Fruit fly (Drosophila melanogaster): Measurements from ENCODE around the gene CtsL4.

Gene CtsL4

DNA sequence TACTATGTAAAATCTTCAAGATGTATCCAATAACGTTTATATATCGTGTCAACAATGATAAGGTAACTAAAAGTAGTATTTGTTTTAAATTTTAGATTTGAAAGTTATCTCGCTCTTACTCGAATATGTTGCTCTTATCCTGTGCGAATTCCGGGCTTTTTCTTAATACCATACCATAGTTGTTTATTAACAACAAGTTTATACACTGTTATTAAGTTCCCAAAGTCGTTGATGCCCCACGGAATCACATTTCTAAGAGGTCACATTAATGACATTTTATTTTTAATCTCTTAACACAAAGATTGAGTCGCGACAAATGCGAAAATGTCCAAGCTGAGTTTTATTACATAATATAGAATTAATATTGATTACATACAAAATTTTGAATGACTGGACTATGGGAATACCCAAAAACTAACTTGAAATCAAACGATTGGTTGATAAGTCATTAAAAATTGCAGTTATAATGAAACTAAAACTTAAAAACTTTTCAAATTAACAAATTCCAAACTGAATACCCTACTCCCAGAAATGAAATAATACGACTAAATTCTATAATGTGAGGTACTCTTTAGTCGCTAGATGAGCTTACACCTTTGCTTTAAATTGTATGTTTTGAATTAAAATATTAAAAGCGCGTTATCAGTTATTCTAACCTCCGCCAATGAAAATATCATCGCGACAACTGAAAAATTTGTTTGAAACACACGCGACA lies 33.5 kb downstream of the CtsL4 start, which contains the start of gene CG5381:
CG5381 (minus strand) TSS at position 330 of the 715 bp plus-strand sequence.
- TF ChIP-seq EcR (GFP tag; optimal IDR thresholded peaks at IDR 0.05): no peak
- TF ChIP-seq pan (optimal IDR thresholded peaks at IDR 0.05): no peak
- TF ChIP-seq psq (optimal IDR thresholded peaks at IDR 0.05): no peak
- TF ChIP-seq Dll (optimal IDR thresholded peaks at IDR 0.05): no peak
- no peak for TF ChIP-seq usp (GFP tag; optimal IDR thresholded peaks at IDR 0.05)
- no peak for TF ChIP-seq CG8478 (optimal IDR thresholded peaks at IDR 0.05)

DNA sequence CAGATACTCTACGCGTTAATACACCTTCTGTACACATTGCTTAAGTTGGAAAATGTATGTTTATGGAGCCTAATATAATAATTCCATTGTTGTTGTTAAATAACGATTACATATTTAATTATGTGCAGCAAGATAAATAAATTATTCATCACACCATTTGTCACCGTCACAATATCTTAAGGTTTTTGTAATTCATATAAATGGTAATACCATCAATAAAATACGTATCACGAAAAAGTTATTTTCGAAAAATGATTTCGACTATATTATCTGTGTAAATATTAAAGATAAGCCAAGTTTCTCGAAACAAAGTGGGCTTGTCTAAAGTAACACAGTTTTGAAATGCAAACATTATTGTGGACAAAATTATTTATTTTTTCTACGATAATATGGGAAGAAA lies 34.2 kb downstream of the CtsL4 start, which contains the start of gene CG4995:
CG4995 (plus strand) TSS at position 301 of the 400 bp plus-strand sequence.
- TF ChIP-seq EcR (GFP tag; optimal IDR thresholded peaks at IDR 0.05) (no peak), CG8478 (optimal IDR thresholded peaks at IDR 0.05) (no peak), Dll (optimal IDR thresholded peaks at IDR 0.05) (no peak), psq (optimal IDR thresholded peaks at IDR 0.05) (no peak), usp (GFP tag; optimal IDR thresholded peaks at IDR 0.05) (no peak), pan (optimal IDR thresholded peaks at IDR 0.05) (no peak)

DNA sequence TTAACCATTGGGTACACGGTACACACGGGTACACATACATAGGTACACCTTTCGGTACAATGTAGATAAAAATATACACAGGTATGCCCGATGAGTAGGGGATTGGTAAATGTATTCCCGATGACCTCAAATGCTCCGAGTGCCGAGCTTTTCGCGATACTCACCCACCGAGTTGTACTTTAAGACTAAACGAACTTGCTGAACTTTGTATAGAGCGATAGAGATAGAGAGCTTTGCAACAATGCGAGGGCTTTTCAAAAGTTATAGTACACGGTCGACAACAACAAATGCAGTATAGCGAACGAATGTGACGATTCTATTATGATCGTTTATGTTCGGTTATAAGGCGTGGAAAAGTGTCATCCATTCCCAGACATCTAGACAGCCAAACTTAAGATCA lies 34.8 kb downstream of the CtsL4 start:
- TF ChIP-seq EcR (GFP tag; optimal IDR thresholded peaks at IDR 0.05): peak in 1 of 2 experiments; percentile 41
- no peak for TF ChIP-seq pan (optimal IDR thresholded peaks at IDR 0.05)

DNA sequence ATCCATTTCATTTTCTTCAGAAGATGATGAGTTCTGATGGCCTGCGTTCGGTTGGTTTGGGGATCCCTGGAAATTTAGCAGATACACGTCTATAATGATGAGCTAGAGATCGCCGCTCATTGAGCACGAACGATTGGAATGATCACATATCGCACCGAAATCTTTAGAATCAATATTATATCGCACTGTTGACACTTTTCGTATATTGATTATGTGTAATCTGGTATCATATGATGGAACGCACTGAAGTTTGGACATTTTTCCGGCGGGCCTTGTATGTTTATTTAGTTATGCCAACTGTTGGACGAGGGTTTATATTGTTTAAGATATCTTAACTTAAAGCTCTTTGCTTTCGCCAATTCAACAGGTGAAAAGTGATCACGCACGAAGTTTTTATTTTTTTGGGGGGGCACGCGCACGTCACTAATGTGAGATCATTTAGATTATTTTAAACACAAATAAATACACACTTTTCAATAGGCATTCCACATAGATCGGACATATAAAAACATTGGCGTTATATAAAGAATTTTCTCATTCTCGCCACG lies 35.3 kb downstream of the CtsL4 start:
- TF ChIP-seq CG8478 (optimal IDR thresholded peaks at IDR 0.05) (no peak), Dll (optimal IDR thresholded peaks at IDR 0.05) (no peak), psq (optimal IDR thresholded peaks at IDR 0.05) (no peak), EcR (GFP tag; optimal IDR thresholded peaks at IDR 0.05) (no peak), pan (optimal IDR thresholded peaks at IDR 0.05) (no peak), usp (GFP tag; optimal IDR thresholded peaks at IDR 0.05) (no peak)

DNA sequence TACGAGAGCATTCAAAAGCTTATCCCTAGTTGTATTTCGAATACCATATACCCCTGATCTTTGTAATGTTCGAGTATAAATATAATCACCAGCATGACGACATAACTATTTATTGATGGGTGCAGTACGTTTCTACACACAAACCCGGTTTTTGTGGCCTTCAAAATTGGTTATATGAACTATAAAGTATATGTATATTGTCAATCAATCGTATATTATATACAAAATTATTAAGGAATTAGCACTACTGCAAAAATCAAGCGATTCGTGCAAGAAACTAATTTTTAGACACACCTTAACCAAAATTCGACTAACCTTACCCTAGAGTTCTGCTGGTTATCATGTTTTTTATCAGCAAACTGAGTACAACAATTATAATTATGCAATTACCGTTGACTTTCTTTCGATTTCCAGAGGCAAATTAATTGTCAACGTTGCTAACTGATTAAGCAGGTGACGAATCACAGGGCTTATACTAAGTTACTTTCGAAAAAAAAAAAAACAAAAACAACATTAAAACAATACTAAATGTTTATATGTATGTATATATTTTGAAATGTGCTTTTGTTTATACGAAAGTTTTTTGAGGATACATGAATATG lies 36.1 kb downstream of the CtsL4 start:
- TF ChIP-seq Dll (optimal IDR thresholded peaks at IDR 0.05): no peak
- no peak for TF ChIP-seq CG8478 (optimal IDR thresholded peaks at IDR 0.05)
- TF ChIP-seq EcR (GFP tag; optimal IDR thresholded peaks at IDR 0.05): no peak
- no peak for TF ChIP-seq pan (optimal IDR thresholded peaks at IDR 0.05)
- no peak for TF ChIP-seq psq (optimal IDR thresholded peaks at IDR 0.05)
- TF ChIP-seq usp (GFP tag; optimal IDR thresholded peaks at IDR 0.05): no peak

DNA sequence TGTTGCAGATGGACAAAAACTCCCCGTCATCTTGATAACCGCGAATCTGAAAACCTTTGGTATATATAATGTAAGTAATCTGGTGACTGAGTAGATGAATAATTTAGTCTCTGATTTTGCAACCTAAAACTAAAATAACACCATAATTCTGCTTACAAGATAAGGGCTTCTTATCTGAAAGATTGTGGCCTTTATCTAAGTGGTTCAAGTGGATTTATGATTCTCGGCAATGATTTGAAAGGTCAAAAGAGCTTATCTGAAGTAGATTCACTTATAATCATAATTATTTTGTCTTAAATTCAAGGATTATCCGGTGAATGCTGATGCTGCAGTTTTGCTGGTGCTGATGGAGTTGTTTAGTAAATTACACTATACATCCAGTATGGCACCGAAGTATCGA lies 40.5 kb downstream of the CtsL4 start:
- no peak for TF ChIP-seq EcR (GFP tag; optimal IDR thresholded peaks at IDR 0.05)
- no peak for TF ChIP-seq Dll (optimal IDR thresholded peaks at IDR 0.05)
- TF ChIP-seq psq (optimal IDR thresholded peaks at IDR 0.05): no peak
- TF ChIP-seq pan (optimal IDR thresholded peaks at IDR 0.05): no peak
- TF ChIP-seq CG8478 (optimal IDR thresholded peaks at IDR 0.05): no peak
- TF ChIP-seq usp (GFP tag; optimal IDR thresholded peaks at IDR 0.05): no peak

DNA sequence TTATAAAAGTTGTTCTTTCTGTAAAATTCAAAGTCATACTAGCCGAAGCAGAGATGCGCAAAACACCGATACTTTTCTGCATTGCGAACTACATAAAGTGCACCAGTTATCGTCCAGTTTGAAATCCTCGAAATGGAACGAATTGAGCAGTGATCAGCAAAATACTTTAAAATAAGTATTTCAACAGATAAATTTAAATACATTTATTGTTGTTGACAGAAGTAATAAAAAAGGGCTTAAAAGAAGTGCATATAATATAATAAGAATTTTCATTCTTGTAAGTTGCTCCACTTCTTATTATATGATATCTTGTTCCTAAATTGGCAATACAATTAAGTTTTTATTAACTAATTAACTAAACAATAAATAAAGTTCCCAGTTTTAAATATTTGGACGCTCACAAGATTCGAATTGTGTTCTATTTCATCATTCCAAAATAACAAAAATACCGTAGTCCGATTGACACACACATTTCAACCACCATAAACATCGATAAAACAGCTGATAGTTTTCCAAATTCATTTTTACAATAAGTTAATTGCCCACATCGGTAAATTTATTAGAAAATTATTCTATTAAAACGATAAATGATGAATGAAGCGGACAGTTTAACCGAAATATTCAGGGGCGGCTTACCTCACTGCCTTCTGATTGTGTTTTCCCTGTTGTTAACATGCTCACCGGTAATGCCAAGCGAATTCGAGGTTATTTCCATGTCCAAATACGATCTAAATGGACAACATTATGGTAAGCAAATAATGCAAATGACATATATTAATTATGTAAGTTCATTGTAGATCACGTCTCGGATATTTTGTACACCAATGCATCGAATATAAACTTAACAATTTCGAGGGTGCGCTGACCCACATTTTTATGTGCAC lies 41.8 kb downstream of the CtsL4 start, which contains the start of the genes Usp14 and CG4972:
Usp14 (minus strand) TSS at position 70 of the 884 bp plus-strand sequence.
CG4972 (plus strand) TSS at position 466 of the 884 bp plus-strand sequence.
- TF ChIP-seq psq (optimal IDR thresholded peaks at IDR 0.05) (no peak), Dll (optimal IDR thresholded peaks at IDR 0.05) (no peak), usp (GFP tag; optimal IDR thresholded peaks at IDR 0.05) (no peak), CG8478 (optimal IDR thresholded peaks at IDR 0.05) (no peak), EcR (GFP tag; optimal IDR thresholded peaks at IDR 0.05) (no peak), pan (optimal IDR thresholded peaks at IDR 0.05) (no peak)

DNA sequence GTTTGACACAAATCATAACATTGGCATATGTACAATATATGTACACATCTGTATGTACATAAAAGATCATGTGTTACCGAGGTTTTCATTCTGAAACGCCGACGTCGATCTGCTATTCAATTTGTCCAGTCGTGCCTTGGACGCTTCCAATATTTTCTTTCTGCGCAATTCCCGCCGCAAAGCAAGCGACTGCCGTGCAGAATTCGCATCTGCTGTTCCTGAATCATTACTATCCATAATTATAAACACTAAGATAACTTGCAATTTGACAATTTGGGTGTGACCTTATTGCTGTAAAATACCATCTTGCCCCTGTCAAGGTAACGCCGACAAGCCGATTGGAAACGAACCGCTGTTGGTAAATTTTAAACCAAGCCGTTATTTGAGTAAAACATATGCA lies 44.6 kb downstream of the CtsL4 start:
- TF ChIP-seq Dll (optimal IDR thresholded peaks at IDR 0.05) (no peak), psq (optimal IDR thresholded peaks at IDR 0.05) (no peak), CG8478 (optimal IDR thresholded peaks at IDR 0.05) (no peak), usp (GFP tag; optimal IDR thresholded peaks at IDR 0.05) (no peak), EcR (GFP tag; optimal IDR thresholded peaks at IDR 0.05) (no peak)

DNA sequence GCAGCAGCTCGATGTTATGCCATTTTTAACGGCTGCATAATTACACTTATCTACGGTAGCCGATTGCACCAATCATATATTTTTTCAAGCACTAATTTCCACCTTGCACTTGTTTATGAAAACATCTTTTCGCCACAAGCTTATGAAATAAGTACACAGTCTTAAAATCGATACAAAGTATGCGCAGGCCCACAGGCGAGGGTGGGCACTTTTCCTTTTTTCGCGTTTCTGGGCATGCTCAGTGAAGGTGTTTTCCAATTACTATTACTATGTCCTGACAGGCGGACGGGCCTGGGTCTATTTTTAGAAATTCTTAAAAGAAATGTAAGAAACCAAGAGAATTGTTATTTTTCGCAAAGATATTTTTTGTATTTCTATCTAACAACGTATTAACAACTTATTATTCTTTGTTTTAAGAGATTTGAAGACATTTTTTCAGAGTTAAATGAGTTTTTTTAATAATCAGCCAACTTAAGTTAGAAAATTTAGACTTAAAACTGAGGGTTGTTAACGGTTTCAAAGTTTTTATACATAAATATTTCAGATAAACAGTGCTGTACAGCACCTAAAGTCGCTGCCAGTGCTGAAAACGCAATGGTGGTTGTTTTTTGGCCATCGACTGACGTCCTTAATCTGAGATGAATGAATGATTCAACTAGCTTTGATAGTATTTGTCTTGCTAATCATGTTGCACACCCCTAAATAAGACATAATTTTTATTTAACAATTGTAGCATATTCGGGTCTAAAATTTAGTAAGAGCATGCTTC lies 45.6 kb downstream of the CtsL4 start, which contains the start of gene Cdk5alpha:
Cdk5alpha (minus strand) TSS at position 343 of the 769 bp plus-strand sequence.
- TF ChIP-seq EcR (GFP tag; optimal IDR thresholded peaks at IDR 0.05): no peak
- no peak for TF ChIP-seq usp (GFP tag; optimal IDR thresholded peaks at IDR 0.05)
- no peak for TF ChIP-seq CG8478 (optimal IDR thresholded peaks at IDR 0.05)
- no peak for TF ChIP-seq psq (optimal IDR thresholded peaks at IDR 0.05)

DNA sequence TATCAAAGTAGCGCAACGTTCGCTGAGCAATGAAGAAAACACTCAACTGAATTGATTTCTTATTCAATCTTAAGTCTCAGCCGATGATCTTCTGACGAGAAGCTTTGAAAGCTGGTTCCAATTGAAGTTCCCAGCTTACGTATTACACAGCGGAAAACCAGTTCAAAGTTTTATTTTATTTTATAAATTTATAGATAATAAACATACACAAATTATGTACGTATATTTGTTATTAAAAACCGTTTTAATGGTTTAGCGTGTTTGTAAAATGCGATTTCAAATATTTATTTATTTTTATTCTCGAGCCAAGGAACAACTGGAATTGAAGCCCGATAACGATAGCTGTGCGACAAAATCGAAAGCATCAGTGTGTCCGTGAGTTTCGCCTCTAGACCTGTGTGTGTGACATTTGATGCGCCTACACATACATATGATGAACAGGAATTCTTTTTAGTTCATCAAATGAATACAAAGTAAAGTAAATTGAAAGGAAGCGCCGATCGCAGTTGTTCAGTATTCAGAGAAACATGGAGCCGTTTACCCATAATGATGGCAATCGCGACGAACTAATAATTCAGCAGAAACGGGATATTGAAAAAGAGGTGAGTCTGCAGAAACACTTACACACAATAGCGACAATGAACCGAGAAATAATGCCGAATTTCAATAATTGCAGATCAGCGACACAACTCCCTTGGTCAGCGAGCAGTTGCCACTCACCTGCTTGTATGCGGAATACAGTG lies 49.7 kb downstream of the CtsL4 start, which contains the start of the genes CG5390 and CG4968:
CG5390 (minus strand) TSS at position 77 of the 743 bp plus-strand sequence.
CG4968 (plus strand) TSS at position 405 of the 743 bp plus-strand sequence.
- TF ChIP-seq CG8478 (optimal IDR thresholded peaks at IDR 0.05) (no peak), Dll (optimal IDR thresholded peaks at IDR 0.05) (no peak), psq (optimal IDR thresholded peaks at IDR 0.05) (no peak), usp (GFP tag; optimal IDR thresholded peaks at IDR 0.05) (no peak), EcR (GFP tag; optimal IDR thresholded peaks at IDR 0.05) (no peak), pan (optimal IDR thresholded peaks at IDR 0.05) (no peak)
